Fruit fly (Drosophila melanogaster) Kc167 (cell line): ENCODE results near the gene dls.

Experiments
- Myc ChIP-seq: fragments of >200 bp; optimal IDR thresholded peaks from 2 replicates; lab custom pipeline; 2017; ENCODE audit warnings: missing external identifiers
- Sin3A ChIP-seq: fragments of >200 bp; optimal IDR thresholded peaks from 2 replicates; lab custom pipeline; 2018; ENCODE audit warnings: missing external identifiers
- h ChIP-seq: fragments of >200 bp; optimal IDR thresholded peaks from 3 replicates; lab custom pipeline; 2018; ENCODE audit warnings: missing external identifiers
- insv ChIP-seq: fragments of >200 bp; optimal IDR thresholded peaks from 3 replicates; lab custom pipeline; 2018; ENCODE audit warnings: missing external identifiers
- psq ChIP-seq: fragments of >200 bp; optimal IDR thresholded peaks from 2 replicates; lab custom pipeline; 2017; ENCODE audit warnings: missing external identifiers
- ttk ChIP-seq: sonication (Bioruptor generic); optimal IDR thresholded peaks from 2 replicates; lab custom pipeline; 2017; ENCODE audit warnings: missing external identifiers

Gene dls

DNA sequence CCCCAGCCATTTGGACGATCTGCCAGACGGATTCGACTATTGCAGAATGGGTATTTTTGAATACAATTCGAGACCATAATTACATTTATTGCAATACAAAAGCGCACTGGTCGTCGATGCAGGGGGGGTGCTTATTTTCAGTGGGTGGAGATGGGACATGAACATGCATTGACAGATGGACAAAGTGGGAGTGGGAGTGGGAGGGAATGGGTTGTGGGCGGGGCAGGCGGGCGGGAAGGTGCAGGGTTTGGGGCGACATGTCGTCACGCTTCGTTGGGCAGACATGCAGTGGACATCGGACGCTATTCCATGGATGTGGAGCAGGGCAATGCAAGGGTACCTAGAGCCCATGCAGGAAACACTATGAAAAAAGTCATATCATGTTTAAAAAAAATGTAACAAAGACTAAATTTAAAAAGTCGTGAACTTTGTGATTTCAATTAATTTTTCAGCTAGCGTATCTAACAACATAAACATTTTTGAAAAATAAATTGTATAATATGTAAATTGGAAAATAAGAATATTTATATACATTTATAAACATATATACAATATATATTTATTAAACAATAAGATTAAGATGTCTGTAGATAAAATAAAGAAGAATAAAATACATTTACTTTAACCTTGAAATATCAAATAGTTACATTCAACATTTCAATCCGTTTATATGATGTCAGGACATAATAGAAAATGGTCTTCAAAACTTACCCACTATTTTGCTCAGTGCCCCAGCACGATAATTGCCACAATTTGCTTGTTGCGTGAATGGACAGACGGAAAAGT, 7.1 kb downstream of the dls start:
- no peak for TF ChIP-seq insv (lab: Kevin White, UChicago)
- no peak for TF ChIP-seq Myc (lab: Kevin White, UChicago)
- no peak for TF ChIP-seq ttk
- no peak for TF ChIP-seq h (lab: Kevin White, UChicago)
- no peak for TF ChIP-seq psq (lab: Kevin White, UChicago)
- no peak for TF ChIP-seq Sin3A (lab: Kevin White, UChicago)

DNA sequence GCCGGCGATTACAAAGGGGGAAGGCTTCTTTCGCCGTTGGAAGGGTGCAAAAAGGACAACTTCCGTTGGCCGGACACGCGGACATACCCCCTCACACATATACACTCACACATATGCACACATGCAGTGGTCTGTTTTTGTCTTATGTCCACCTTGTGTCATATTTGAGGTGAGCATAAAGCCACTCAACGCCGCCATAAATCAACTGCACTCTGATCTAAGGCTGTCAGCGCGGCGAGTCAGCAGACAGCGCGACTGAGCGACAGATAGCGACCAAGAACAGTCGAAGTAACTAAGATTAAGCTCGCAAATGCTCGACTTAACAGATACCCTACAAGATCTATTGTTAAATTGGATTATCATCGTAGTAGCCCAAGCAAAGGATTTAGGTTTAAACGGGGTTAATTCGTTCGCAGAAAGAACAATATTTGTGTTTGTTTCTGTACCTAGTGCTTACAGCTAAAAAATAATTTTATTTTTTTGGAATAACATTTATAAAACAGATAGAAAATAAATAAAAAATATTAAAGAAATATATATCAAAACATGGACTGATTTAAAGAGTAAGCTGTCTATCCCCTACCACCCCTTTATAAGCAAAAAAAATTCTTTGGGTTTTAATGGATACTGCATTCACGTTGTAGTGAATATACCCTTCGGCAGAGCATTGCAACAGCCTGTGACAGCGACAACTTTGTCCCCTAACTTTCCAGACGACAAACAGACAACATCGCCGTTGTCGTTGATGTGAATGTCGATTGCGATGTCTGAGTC, 7.9 kb downstream of the dls start:
- no peak for TF ChIP-seq ttk
- TF ChIP-seq Myc (lab: Kevin White, UChicago): no peak

DNA sequence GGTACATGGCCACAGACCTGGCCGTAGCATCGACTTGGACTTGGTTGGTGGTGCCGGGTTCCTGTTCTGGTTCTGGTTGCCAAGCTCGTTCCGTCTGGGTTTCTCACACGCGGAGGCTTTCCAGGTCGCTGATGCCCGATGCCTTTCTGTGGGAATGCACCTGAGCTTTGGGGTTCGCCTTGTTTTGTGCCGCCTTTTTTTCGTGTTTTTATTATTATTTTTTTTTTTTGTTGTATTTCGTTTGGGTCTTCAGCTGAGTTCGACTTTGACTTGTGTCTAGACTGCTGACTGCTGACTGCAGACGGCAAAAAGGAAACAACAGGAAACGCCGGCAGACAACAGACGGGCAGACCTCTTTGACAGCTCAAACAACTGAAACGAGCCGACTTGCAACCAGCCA, 8.5 kb downstream of the dls start:
- TF ChIP-seq Sin3A (lab: Kevin White, UChicago) (no peak), ttk (no peak), insv (lab: Kevin White, UChicago) (no peak), Myc (lab: Kevin White, UChicago) (no peak), psq (lab: Kevin White, UChicago) (no peak), h (lab: Kevin White, UChicago) (no peak)

DNA sequence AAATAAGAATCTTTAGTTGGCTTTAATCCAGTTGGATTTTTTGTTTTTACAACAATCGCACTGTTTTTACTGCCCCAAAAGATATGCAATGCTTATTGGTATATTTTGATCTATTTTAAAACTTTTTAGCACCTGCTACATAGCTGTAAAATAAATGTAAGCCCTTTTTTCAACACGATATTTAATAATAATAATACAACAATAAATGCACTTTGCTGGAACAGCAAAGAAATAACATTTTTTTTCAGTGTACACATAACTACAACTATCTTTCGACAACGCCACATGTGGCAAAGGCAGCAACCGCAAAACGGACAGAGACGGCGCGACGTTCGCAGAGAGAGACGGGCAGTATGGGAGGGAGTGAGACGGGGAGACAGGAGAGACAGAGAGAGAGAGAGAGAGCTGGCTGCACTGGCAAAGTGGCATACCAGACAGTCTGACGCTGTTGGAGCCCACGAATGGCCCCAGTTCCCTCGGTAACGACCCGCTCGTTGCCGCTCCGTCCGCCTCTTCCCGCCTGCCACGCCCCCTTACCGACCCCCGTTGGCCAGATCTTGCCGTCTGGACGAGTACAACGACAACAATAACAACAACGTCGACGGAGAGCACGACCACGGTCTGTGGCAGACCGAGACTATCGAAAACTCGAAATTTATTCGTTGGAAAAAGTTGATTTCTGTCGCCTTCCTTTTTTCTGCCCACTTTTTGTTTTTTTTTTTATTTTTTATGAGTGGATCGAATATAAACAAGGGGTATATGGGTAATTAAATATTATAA, 10.2 kb downstream of the dls start:
- TF ChIP-seq psq (lab: Kevin White, UChicago): no peak
- TF ChIP-seq Myc (lab: Kevin White, UChicago): no peak
- TF ChIP-seq Sin3A (lab: Kevin White, UChicago): no peak

DNA sequence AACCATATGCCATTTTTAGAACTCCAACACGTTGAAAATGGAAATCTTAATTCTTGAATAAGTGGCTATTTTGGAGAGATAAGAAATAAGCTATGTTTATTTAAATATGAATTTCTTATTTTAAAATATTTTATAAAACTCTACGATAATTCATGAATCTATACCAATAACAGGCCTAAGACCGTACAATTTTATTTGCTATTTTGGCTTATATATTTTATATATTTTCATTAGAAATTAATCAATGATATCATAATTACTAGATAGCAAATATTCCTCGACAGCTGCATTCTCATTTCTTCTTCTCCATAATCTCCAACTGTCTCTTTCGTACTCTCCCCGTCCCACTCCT, 10.8 kb downstream of the dls start:
- no peak for TF ChIP-seq h (lab: Kevin White, UChicago)
- TF ChIP-seq Sin3A (lab: Kevin White, UChicago): no peak
- TF ChIP-seq psq (lab: Kevin White, UChicago): no peak
- TF ChIP-seq insv (lab: Kevin White, UChicago): no peak
- TF ChIP-seq Myc (lab: Kevin White, UChicago): no peak
- TF ChIP-seq ttk: no peak

DNA sequence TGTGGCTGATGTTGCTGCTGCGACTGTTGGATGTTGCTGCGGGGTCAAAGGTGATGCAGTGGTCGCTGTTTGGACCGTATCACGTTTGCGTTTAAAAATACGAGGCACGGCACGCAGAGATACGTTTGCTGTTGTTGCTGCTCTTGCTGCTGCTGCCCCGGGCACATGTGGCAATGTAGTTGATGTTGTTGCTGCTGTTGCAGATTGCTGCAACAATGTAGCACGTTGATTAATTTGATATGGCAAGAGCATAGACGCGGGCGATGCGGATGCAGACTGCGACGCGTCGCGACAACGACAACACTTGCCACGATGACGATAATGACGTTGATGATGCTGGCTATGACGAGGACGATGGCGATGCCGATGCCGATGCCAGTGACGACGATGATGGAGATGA, 12.1 kb downstream of the dls start:
- no peak for TF ChIP-seq Sin3A (lab: Kevin White, UChicago)
- TF ChIP-seq Myc (lab: Kevin White, UChicago): no peak
- no peak for TF ChIP-seq h (lab: Kevin White, UChicago)
- no peak for TF ChIP-seq insv (lab: Kevin White, UChicago)
- TF ChIP-seq psq (lab: Kevin White, UChicago): no peak
- no peak for TF ChIP-seq ttk

DNA sequence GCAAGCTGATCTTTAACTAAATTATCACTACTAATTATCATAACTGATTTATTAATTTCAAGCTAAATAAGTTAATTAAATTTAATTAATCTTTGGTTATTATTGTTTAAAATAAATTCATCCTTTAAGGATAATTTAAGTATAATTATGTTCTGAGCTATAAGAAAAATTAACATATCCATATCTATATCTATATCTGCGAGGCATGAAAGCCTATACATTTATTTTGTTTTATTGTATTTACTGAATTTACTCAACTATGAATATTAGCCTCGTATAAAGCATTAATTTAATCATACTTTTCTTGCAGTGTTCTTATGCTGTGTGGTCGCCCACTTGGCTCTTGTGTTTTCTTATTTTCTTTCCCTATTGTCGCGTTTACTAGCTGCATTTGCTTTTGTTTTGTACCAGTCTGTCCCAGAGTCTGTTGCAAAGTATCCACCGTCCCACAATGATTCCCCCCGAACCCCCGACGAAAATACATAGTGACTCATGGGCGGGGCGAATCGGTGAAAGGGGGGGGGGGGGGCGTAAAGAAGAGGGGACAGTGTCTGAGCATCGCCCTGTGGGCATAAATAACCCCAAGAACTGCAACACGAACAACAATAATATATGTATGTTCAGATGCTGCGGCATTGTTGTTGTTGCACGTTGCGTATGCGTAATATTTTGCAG, 13.5 kb downstream of the dls start:
- TF ChIP-seq h (lab: Kevin White, UChicago) (no peak), Myc (lab: Kevin White, UChicago) (no peak), Sin3A (lab: Kevin White, UChicago) (no peak), ttk (no peak), psq (lab: Kevin White, UChicago) (no peak), insv (lab: Kevin White, UChicago) (no peak)

DNA sequence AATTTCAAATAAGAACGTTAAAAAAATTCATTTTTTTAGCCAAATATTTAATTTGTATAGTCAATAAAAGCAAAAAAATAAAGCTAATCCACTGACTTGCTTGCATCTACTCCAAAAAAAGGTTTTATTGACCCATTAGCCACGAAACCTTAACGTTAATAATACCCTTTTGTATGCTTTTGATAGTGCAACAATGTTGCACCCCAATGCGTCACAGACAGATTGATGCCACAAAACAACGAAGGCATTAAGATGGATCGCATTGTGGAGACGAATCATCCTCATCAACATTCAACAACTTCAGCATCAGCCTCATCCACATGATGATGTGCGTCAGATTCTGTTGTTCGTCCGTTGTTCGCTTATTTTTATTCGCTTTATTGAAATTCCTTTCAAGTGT, 14.3 kb downstream of the dls start:
- no peak for TF ChIP-seq Myc (lab: Kevin White, UChicago)
- TF ChIP-seq h (lab: Kevin White, UChicago): no peak
- no peak for TF ChIP-seq insv (lab: Kevin White, UChicago)
- TF ChIP-seq Sin3A (lab: Kevin White, UChicago): no peak
- no peak for TF ChIP-seq psq (lab: Kevin White, UChicago)
- no peak for TF ChIP-seq ttk

DNA sequence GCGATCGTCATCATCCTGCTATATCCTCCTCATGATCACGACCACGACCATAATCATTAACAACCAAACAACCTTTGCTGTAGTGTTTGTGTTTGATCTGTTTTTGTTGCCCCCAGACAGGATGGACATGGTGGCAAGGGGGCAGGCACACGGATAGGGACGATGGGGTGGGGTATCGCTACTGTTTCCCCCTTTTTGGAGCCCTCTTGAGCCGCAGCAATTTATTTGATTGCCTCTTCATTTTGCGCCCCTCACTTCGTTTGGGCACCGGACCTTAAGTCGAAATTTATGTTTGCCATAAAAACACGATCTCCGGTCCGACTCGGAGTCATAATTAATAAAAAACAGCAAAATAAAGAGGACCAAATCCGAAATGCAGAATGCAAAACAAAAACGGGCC, 14.7 kb downstream of the dls start:
- no peak for TF ChIP-seq insv (lab: Kevin White, UChicago)
- TF ChIP-seq Myc (lab: Kevin White, UChicago): no peak
- TF ChIP-seq ttk: no peak

DNA sequence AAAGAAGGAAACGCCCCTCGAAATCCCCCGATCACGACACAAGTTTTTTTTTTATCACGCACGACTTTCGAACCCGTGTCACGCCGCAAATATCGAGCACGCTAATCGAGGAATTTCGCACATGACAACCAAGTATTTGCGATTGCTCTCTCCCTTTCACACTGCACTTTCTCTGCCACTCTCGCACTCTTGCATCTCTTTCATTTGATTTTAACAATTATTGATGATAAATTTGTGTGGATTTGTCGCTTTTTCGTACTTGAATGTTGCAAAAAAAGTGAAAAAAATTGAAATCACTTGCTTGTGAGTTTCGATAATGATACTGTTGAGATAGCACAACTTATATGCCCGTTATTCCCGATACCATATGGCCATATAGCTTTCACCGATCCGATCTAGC, 16.1 kb downstream of the dls start, which contains the start of gene CG13073:
Gene CG13073, minus strand, starts transcription at position 101 of the 400 bp plus-strand sequence.
- TF ChIP-seq Myc (lab: Kevin White, UChicago) (no peak), Sin3A (lab: Kevin White, UChicago) (no peak), h (lab: Kevin White, UChicago) (no peak)

DNA sequence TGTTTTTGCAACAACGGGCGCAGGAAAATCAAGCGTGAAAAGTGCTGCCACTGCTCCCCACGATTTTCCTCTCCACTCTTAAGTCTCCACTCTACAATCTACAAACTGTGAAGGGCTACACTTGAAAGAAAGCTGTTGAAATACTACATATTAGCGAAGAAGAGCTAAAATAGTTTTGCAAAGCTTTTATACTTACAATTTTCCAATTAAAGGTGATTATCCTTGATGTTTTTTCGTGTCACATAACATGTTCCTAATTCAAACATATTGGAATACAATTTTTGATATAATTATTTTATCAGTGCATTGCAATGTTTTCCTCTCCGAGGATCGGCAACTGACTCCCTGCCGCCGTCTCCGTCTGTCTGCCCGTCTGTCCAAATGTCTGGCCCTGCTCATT, 16.8 kb downstream of the dls start:
- TF ChIP-seq Myc (lab: Kevin White, UChicago) (no peak), psq (lab: Kevin White, UChicago) (no peak), insv (lab: Kevin White, UChicago) (no peak), ttk (no peak)
